Worm (Caenorhabditis elegans): ENCODE data around the gene inx-2.

DNA sequence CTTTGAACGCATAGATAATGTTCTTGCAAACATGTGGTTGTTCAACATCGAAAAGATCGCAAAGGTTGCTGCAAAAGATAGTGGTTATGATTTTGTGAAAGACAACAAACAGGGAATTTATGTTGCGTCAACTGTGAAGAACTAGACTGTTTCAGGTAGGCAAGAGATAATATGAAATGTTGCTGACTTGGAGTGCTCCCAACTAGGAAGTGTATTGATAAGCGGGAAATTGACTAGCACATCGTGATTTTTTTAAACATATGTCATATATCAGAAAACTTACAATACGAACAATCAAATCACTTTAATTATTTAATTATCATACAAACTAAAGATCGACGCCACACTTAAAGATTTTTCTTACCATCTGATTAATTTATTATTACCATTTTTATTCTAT, 26.7 kb upstream of the inx-2 start:
- TF ChIP-seq med-1 (GFP tag; optimal IDR thresholded peaks at IDR 0.05; ENCODE audit: insufficient read depth) (no peak), flt-1 (GFP tag; IDR thresholded peaks at IDR 0.05) (no peak), T22C8.4 (GFP tag; IDR thresholded peaks at IDR 0.05) (no peak), tab-1 (GFP tag; IDR thresholded peaks at IDR 0.05) (no peak), ref-1 (GFP tag; conservative IDR thresholded peaks at IDR 0.05) (no peak), ztf-23 (GFP tag; IDR thresholded peaks at IDR 0.05) (no peak), ztf-29 (GFP tag; IDR thresholded peaks at IDR 0.05) (no peak), cog-1 (tag; optimal IDR thresholded peaks at IDR 0.05) (no peak), klf-2 (GFP tag; conservative IDR thresholded peaks at IDR 0.05) (no peak)

Measured in whole organism, midembryonic.